Worm (Caenorhabditis elegans): ENCODE data around the gene R02F2.1.
A peak's percentile ranks its signal among the peaks of the same experiment; 100 is the strongest.

R02F2.1 gene

DNA sequence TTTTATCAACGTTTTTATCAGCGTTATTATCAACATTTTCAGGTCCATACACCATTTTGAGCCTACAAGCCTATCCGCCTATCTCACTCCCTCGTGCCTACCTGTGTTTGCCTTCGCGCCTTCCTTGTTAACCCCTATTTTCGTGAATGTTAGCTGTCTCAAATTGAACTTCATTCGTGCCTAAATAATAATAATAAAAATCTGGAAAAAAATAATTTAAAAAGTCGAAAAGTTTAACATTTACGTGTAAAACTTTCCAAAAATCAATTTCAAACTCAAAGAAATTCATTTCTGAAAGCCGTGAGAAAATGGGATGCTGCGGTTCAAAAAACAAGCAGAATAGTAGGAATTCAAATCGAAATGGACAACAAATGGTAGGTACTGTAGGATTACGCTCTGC, 23.7 kb upstream of the R02F2.1 start, which contains the start of gene R02F2.10:
R02F2.10 (plus strand) TSS at position 301 of the 400 bp plus-strand sequence.
- TF ChIP-seq ama-1 (optimal IDR thresholded peaks at IDR 0.05) (no peak), aly-1 (tag; optimal IDR thresholded peaks at IDR 0.05) (no peak), hmbx-1 (tag; optimal IDR thresholded peaks at IDR 0.05) (no peak), flt-1 (GFP tag; IDR thresholded peaks at IDR 0.05) (no peak), tra-4 (tag; optimal IDR thresholded peaks at IDR 0.05) (no peak), B0310.2 (tag; optimal IDR thresholded peaks at IDR 0.05) (no peak), tbx-37 (GFP tag; conservative IDR thresholded peaks at IDR 0.05) (no peak), tbx-11 (GFP tag; IDR thresholded peaks at IDR 0.05) (no peak), hnd-1 (tag; optimal IDR thresholded peaks at IDR 0.05) (no peak), ceh-13 (GFP tag; optimal IDR thresholded peaks at IDR 0.05) (no peak), ceh-36 (tag; optimal IDR thresholded peaks at IDR 0.05) (no peak), hmg-4 (GFP tag; optimal IDR thresholded peaks at IDR 0.05) (no peak), pes-1 (GFP tag; IDR thresholded peaks at IDR 0.05) (no peak), scrt-1 (GFP tag; IDR thresholded peaks at IDR 0.05) (no peak), ets-7 (tag; optimal IDR thresholded peaks at IDR 0.05) (no peak)

DNA sequence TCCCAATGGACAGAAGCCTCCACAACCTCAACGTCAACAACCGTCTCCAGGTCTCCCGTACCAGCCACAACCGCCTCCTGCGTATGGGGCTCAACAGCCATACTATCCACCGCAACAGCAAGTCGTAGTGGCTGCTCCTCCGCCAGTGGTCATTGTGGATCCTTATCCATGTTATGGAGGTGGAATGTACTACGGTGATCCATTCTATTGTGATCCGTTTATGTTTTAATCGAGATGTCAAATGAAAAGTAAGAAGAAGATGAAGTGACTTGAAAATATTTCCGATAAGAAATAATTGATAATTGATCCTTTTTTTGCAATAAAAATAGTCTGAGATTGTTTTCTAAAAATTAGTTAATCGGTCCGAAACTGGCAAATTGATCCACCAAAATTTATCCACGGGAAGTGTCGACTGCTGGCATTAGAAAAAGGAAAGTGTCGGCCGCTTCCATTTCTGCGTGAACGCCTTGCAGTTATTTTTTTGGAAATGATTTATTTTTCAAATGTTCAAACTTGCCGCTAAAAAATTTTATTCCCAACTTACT, 22.8 kb upstream of the R02F2.1 start, which contains the start of the genes R02F2.6 and R02F2.5:
R02F2.6 (minus strand) TSS at position 101 of the 545 bp plus-strand sequence.
R02F2.5 (plus strand) TSS at position 495 of the 545 bp plus-strand sequence.
- TF ChIP-seq F13C5.2 (tag; optimal IDR thresholded peaks at IDR 0.05) (no peak), ets-7 (tag; optimal IDR thresholded peaks at IDR 0.05) (no peak), aly-1 (tag; optimal IDR thresholded peaks at IDR 0.05) (no peak), hnd-1 (tag; optimal IDR thresholded peaks at IDR 0.05) (no peak)

ce11 chrIII:5479493-5480167, 22.1 kb upstream of the R02F2.1 start:
- TF ChIP-seq tbx-11 (GFP tag; IDR thresholded peaks at IDR 0.05) (0 out of 2 replicates have a peak, but pooled peaks have one; percentile 7), F13C5.2 (tag; optimal IDR thresholded peaks at IDR 0.05) (no peak)

ce11 chrIII:5483738-5484315, 17.9 kb upstream of the R02F2.1 start, which contains the start of the genes R02F2.7 and R02F2.4:
TSS of gene R02F2.7 (minus strand) at chrIII:5483773.
TSS of gene R02F2.4 (plus strand) at chrIII:5484289.
- no peak for TF ChIP-seq aly-1 (tag; optimal IDR thresholded peaks at IDR 0.05)
- TF ChIP-seq pes-1 (GFP tag; IDR thresholded peaks at IDR 0.05), result no peak
- no peak for TF ChIP-seq ceh-13 (GFP tag; optimal IDR thresholded peaks at IDR 0.05)
- no peak for TF ChIP-seq ama-1 (optimal IDR thresholded peaks at IDR 0.05)
- no peak for TF ChIP-seq hmbx-1 (tag; optimal IDR thresholded peaks at IDR 0.05)
- TF ChIP-seq scrt-1 (GFP tag; IDR thresholded peaks at IDR 0.05), result no peak
- TF ChIP-seq ceh-36 (tag; optimal IDR thresholded peaks at IDR 0.05), result no peak
- no peak for TF ChIP-seq hnd-1 (tag; optimal IDR thresholded peaks at IDR 0.05)
- TF ChIP-seq tbx-37 (GFP tag; conservative IDR thresholded peaks at IDR 0.05), result no peak
- no peak for TF ChIP-seq flt-1 (GFP tag; IDR thresholded peaks at IDR 0.05)
- TF ChIP-seq B0310.2 (tag; optimal IDR thresholded peaks at IDR 0.05), result no peak
- TF ChIP-seq tra-4 (tag; optimal IDR thresholded peaks at IDR 0.05), result no peak
- no peak for TF ChIP-seq sea-1 (GFP tag; conservative IDR thresholded peaks at IDR 0.05)
- no peak for TF ChIP-seq tbx-11 (GFP tag; IDR thresholded peaks at IDR 0.05)
- TF ChIP-seq F13C5.2 (tag; optimal IDR thresholded peaks at IDR 0.05), result no peak

ce11 chrIII:5486345-5486744, 15.3 kb upstream of the R02F2.1 start:
- no peak for TF ChIP-seq ceh-36 (tag; optimal IDR thresholded peaks at IDR 0.05)
- TF ChIP-seq tbx-37 (GFP tag; conservative IDR thresholded peaks at IDR 0.05), result no peak
- no peak for TF ChIP-seq aly-1 (tag; optimal IDR thresholded peaks at IDR 0.05)
- no peak for TF ChIP-seq ama-1 (optimal IDR thresholded peaks at IDR 0.05)
- TF ChIP-seq tra-4 (tag; optimal IDR thresholded peaks at IDR 0.05), result no peak
- no peak for TF ChIP-seq hmg-4 (GFP tag; optimal IDR thresholded peaks at IDR 0.05)
- TF ChIP-seq hmbx-1 (tag; optimal IDR thresholded peaks at IDR 0.05), result no peak
- TF ChIP-seq tbx-11 (GFP tag; IDR thresholded peaks at IDR 0.05), result no peak
- TF ChIP-seq sea-1 (GFP tag; conservative IDR thresholded peaks at IDR 0.05), result no peak
- no peak for TF ChIP-seq F13C5.2 (tag; optimal IDR thresholded peaks at IDR 0.05)
- TF ChIP-seq scrt-1 (GFP tag; IDR thresholded peaks at IDR 0.05), result no peak
- no peak for TF ChIP-seq ets-7 (tag; optimal IDR thresholded peaks at IDR 0.05)

ce11 chrIII:5487087-5487603, 14.5 kb upstream of the R02F2.1 start, which contains the start of gene osg-1:
TSS of gene osg-1 (plus strand) at chrIII:5487553.
- TF ChIP-seq tra-4 (tag; optimal IDR thresholded peaks at IDR 0.05) (no peak), F13C5.2 (tag; optimal IDR thresholded peaks at IDR 0.05) (no peak), ceh-13 (GFP tag; optimal IDR thresholded peaks at IDR 0.05) (no peak), sea-1 (GFP tag; conservative IDR thresholded peaks at IDR 0.05) (no peak), aly-1 (tag; optimal IDR thresholded peaks at IDR 0.05) (no peak), pes-1 (GFP tag; IDR thresholded peaks at IDR 0.05) (no peak), ama-1 (optimal IDR thresholded peaks at IDR 0.05) (no peak), B0310.2 (tag; optimal IDR thresholded peaks at IDR 0.05) (no peak), scrt-1 (GFP tag; IDR thresholded peaks at IDR 0.05) (no peak), hnd-1 (tag; optimal IDR thresholded peaks at IDR 0.05) (no peak), ets-7 (tag; optimal IDR thresholded peaks at IDR 0.05) (no peak), ceh-36 (tag; optimal IDR thresholded peaks at IDR 0.05) (no peak), tbx-11 (GFP tag; IDR thresholded peaks at IDR 0.05) (no peak), hmg-4 (GFP tag; optimal IDR thresholded peaks at IDR 0.05) (no peak), tbx-37 (GFP tag; conservative IDR thresholded peaks at IDR 0.05) (no peak), hmbx-1 (tag; optimal IDR thresholded peaks at IDR 0.05) (no peak), flt-1 (GFP tag; IDR thresholded peaks at IDR 0.05) (no peak)

DNA sequence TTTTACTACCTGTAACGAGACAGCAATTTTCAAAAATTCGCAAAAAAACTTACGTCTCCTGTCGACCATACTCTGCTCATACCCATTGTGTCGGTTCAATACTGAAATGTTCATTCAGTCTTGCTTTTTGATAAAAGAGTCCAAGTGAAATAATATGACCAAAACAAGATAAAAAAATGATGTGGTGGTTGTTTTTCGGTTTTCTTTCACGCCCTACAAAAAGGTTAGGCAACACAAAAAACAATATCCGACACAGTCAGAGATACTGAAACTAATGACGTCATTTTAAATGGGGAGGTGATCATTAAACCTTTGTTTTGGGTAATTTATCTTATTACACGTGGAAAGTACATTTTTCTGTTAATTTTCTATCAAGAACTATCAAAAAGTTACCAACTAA, 6.5 kb upstream of the R02F2.1 start, which contains the start of gene R02F2.8:
R02F2.8 (minus strand) TSS at position 101 of the 400 bp plus-strand sequence.
- no peak for TF ChIP-seq aly-1 (tag; optimal IDR thresholded peaks at IDR 0.05)
- no peak for TF ChIP-seq F13C5.2 (tag; optimal IDR thresholded peaks at IDR 0.05)
- TF ChIP-seq ama-1 (optimal IDR thresholded peaks at IDR 0.05), result no peak
- no peak for TF ChIP-seq tbx-37 (GFP tag; conservative IDR thresholded peaks at IDR 0.05)
- no peak for TF ChIP-seq ceh-36 (tag; optimal IDR thresholded peaks at IDR 0.05)
- TF ChIP-seq B0310.2 (tag; optimal IDR thresholded peaks at IDR 0.05), result no peak
- no peak for TF ChIP-seq scrt-1 (GFP tag; IDR thresholded peaks at IDR 0.05)
- TF ChIP-seq ets-7 (tag; optimal IDR thresholded peaks at IDR 0.05), result no peak
- TF ChIP-seq hmbx-1 (tag; optimal IDR thresholded peaks at IDR 0.05), result no peak
- TF ChIP-seq hnd-1 (tag; optimal IDR thresholded peaks at IDR 0.05), result no peak
- TF ChIP-seq sea-1 (GFP tag; conservative IDR thresholded peaks at IDR 0.05), result no peak
- TF ChIP-seq ceh-13 (GFP tag; optimal IDR thresholded peaks at IDR 0.05), result no peak
- TF ChIP-seq tbx-11 (GFP tag; IDR thresholded peaks at IDR 0.05), result no peak
- no peak for TF ChIP-seq flt-1 (GFP tag; IDR thresholded peaks at IDR 0.05)
- no peak for TF ChIP-seq tra-4 (tag; optimal IDR thresholded peaks at IDR 0.05)
- no peak for TF ChIP-seq hmg-4 (GFP tag; optimal IDR thresholded peaks at IDR 0.05)
- no peak for TF ChIP-seq pes-1 (GFP tag; IDR thresholded peaks at IDR 0.05)

All from whole organism, early embryonic.